Fruit fly (Drosophila melanogaster) whole organism, embryonic: ENCODE data around the gene Mtch.
A peak's percentile ranks its signal among the peaks of the same experiment; 100 is the strongest.

Experiments used
- BtbVII ChIP-seq: fragments of 200-800 bp; sonication (Bioruptor generic); optimal IDR thresholded peaks from 3 replicates; lab custom pipeline; 2017; ENCODE audit warnings: missing biosample characterization, mild to moderate bottlenecking, missing genetic modification characterization
- CG11456 ChIP-seq: fragments of 200-800 bp; sonication (Bioruptor generic); IDR thresholded peaks from 3 replicates; pipeline ENCODE4 v1.3.6; 2022; ENCODE audit warnings: missing biosample characterization, missing genetic modification characterization
- CG11504 ChIP-seq: fragments of 200-800 bp; sonication (Bioruptor generic); optimal IDR thresholded peaks from 3 replicates; lab custom pipeline; 2019; ENCODE audit warnings: missing biosample characterization, mild to moderate bottlenecking, missing genetic modification characterization, moderate library complexity
- CG11696 ChIP-seq: fragments of 200-800 bp; sonication (Bioruptor generic); IDR thresholded peaks from 2 replicates; pipeline ENCODE4 v1.3.6; 2022; ENCODE audit warnings: missing biosample characterization, missing genetic modification characterization
- CG13894 ChIP-seq: fragments of 200-800 bp; sonication (Bioruptor generic); optimal IDR thresholded peaks from 3 replicates; lab custom pipeline; 2018; ENCODE audit warnings: missing biosample characterization, mild to moderate bottlenecking, missing genetic modification characterization, moderate library complexity
- CG15269 ChIP-seq: fragments of 200-800 bp; sonication (Bioruptor generic); optimal IDR thresholded peaks from 2 replicates; lab custom pipeline; 2018; ENCODE audit warnings: missing biosample characterization, mild to moderate bottlenecking, missing genetic modification characterization, moderate library complexity
- CG15514 ChIP-seq: fragments of 200-800 bp; sonication (Bioruptor generic); optimal IDR thresholded peaks from 3 replicates; lab custom pipeline; 2017; ENCODE audit warnings: missing biosample characterization, missing genetic modification characterization, mild to moderate bottlenecking, moderate library complexity, missing genetic modification reagents
- CG16779 ChIP-seq: fragments of 200-800 bp; sonication (Bioruptor generic); IDR thresholded peaks from 2 replicates; pipeline ENCODE4 v1.3.6; 2022; ENCODE audit warnings: missing biosample characterization, missing genetic modification characterization
- CG16813 ChIP-seq: fragments of 200-800 bp; sonication (Bioruptor generic); IDR thresholded peaks from 3 replicates; pipeline ENCODE4 v1.3.6; 2022; ENCODE audit warnings: missing biosample characterization, missing genetic modification characterization; ENCODE audit not compliant: partially characterized antibody
- CG18476 ChIP-seq: fragments of 200-800 bp; sonication (Bioruptor generic); optimal IDR thresholded peaks from 2 replicates; lab custom pipeline; 2016; ENCODE audit warnings: missing biosample characterization, mild to moderate bottlenecking, missing genetic modification characterization
- CG2199 ChIP-seq: fragments of 200-800 bp; sonication (Bioruptor generic); IDR thresholded peaks from 3 replicates; pipeline ENCODE4 v1.3.6; 2022; ENCODE audit warnings: missing biosample characterization, missing genetic modification characterization
- CG2875 ChIP-seq: fragments of 200-800 bp; sonication (Bioruptor generic); optimal IDR thresholded peaks from 2 replicates; lab custom pipeline; 2017; ENCODE audit warnings: missing biosample characterization, mild to moderate bottlenecking, missing genetic modification characterization, missing genetic modification reagents
- CG30431 ChIP-seq: fragments of 200-800 bp; sonication (Bioruptor generic); optimal IDR thresholded peaks from 2 replicates; lab custom pipeline; 2017; ENCODE audit warnings: missing biosample characterization, missing genetic modification characterization
- CG31441 ChIP-seq: fragments of 200-800 bp; sonication (Bioruptor generic); IDR thresholded peaks from 2 replicates; pipeline ENCODE4 v1.3.6; 2022; ENCODE audit warnings: missing biosample characterization, missing genetic modification characterization
- CG5180 ChIP-seq: fragments of 200-800 bp; sonication (Bioruptor generic); optimal IDR thresholded peaks from 3 replicates; lab custom pipeline; 2017; ENCODE audit warnings: missing biosample characterization, missing genetic modification characterization, mild to moderate bottlenecking, moderate library complexity, missing genetic modification reagents
- CG5953 ChIP-seq: fragments of 200-800 bp; sonication (Bioruptor generic); IDR thresholded peaks from 2 replicates; pipeline ENCODE4 v1.3.6; 2022; ENCODE audit warnings: missing biosample characterization, missing genetic modification characterization
- CG7372 ChIP-seq: fragments of 200-800 bp; sonication (Bioruptor generic); IDR thresholded peaks from 2 replicates; pipeline ENCODE4 v1.3.6; 2022; ENCODE audit warnings: missing biosample characterization, missing genetic modification characterization
- Chrac-16 ChIP-seq: fragments of 200-800 bp; sonication (Bioruptor generic); optimal IDR thresholded peaks from 3 replicates; lab custom pipeline; 2016; ENCODE audit warnings: missing biosample characterization, missing genetic modification characterization
- CrebB ChIP-seq: fragments of 200-800 bp; sonication (Bioruptor generic); optimal IDR thresholded peaks from 3 replicates; lab custom pipeline; 2018; ENCODE audit warnings: missing biosample characterization, mild to moderate bottlenecking, missing genetic modification characterization
- Doc2 ChIP-seq: fragments of 200-800 bp; sonication (Bioruptor generic); IDR thresholded peaks from 2 replicates; pipeline ENCODE4 v1.3.6; 2022; ENCODE audit warnings: missing biosample characterization, missing genetic modification characterization
- Fer2 ChIP-seq: fragments of 200-800 bp; sonication (Bioruptor generic); optimal IDR thresholded peaks from 2 replicates; lab custom pipeline; 2018; ENCODE audit warnings: missing biosample characterization, mild to moderate bottlenecking, missing genetic modification characterization, moderate library complexity
- HmgZ ChIP-seq: fragments of 200-800 bp; sonication (Bioruptor generic); optimal IDR thresholded peaks from 2 replicates; lab custom pipeline; 2018; ENCODE audit warnings: missing biosample characterization, mild to moderate bottlenecking, missing genetic modification characterization
- MESR4 ChIP-seq: fragments of 200-800 bp; sonication (Bioruptor generic); optimal IDR thresholded peaks from 2 replicates; lab custom pipeline; 2018; ENCODE audit warnings: missing biosample characterization, mild to moderate bottlenecking, missing genetic modification characterization, moderate library complexity
- Pdp1 ChIP-seq, 2 experiments: fragments of 200-800 bp; sonication (Bioruptor generic); optimal IDR thresholded peaks; 3 replicates each; lab custom pipeline; 2016; ENCODE audit warnings: missing biosample characterization in 2 of 2, missing genetic modification characterization in 2 of 2, mild to moderate bottlenecking in 1 of 2, moderate library complexity in 1 of 2
- Sox102F ChIP-seq: fragments of 200-800 bp; sonication (Bioruptor generic); optimal IDR thresholded peaks from 2 replicates; lab custom pipeline; 2018; ENCODE audit warnings: missing biosample characterization, mild to moderate bottlenecking, missing genetic modification characterization, moderate library complexity
- bowl ChIP-seq: fragments of 200-800 bp; sonication (Bioruptor generic); IDR thresholded peaks from 2 replicates; pipeline ENCODE4 v1.3.6; 2022; ENCODE audit warnings: missing biosample characterization, missing genetic modification characterization
- btn ChIP-seq: fragments of 200-800 bp; sonication (Bioruptor generic); optimal IDR thresholded peaks from 2 replicates; lab custom pipeline; 2016; ENCODE audit warnings: missing biosample characterization, missing genetic modification characterization
- cad ChIP-seq: fragments of >200 bp; optimal IDR thresholded peaks from 2 replicates; lab custom pipeline; 2017; ENCODE audit warnings: missing biosample characterization, missing genetic modification characterization
- crc ChIP-seq: fragments of 200-800 bp; sonication (Bioruptor generic); optimal IDR thresholded peaks from 2 replicates; lab custom pipeline; 2016; ENCODE audit warnings: missing biosample characterization, missing genetic modification characterization
- dysf ChIP-seq: fragments of 200-800 bp; sonication (Bioruptor generic); IDR thresholded peaks from 3 replicates; pipeline ENCODE4 v1.3.6; 2022; ENCODE audit warnings: missing biosample characterization, missing genetic modification characterization
- ewg ChIP-seq: fragments of 200-800 bp; sonication (Bioruptor generic); optimal IDR thresholded peaks from 3 replicates; lab custom pipeline; 2017; ENCODE audit warnings: mild to moderate bottlenecking, missing biosample characterization, missing genetic modification reagents, missing genetic modification characterization
- fd3F ChIP-seq: fragments of 200-800 bp; sonication (Bioruptor generic); optimal IDR thresholded peaks from 2 replicates; lab custom pipeline; 2018; ENCODE audit warnings: missing biosample characterization, mild to moderate bottlenecking, missing genetic modification characterization, moderate library complexity
- fru ChIP-seq: fragments of >200 bp; optimal IDR thresholded peaks from 2 replicates; lab custom pipeline; 2017
- kni ChIP-seq: fragments of 200-800 bp; sonication (Bioruptor generic); optimal IDR thresholded peaks from 3 replicates; lab custom pipeline; 2017; ENCODE audit warnings: mild to moderate bottlenecking, missing biosample characterization, missing genetic modification reagents, missing genetic modification characterization
- lilli ChIP-seq: fragments of 200-800 bp; sonication (Bioruptor generic); optimal IDR thresholded peaks from 3 replicates; lab custom pipeline; 2016; ENCODE audit warnings: missing biosample characterization, missing genetic modification characterization
- lov ChIP-seq, 2 experiments: fragments of 200-800 bp in 1 of 2; fragments of >200 bp in 1 of 2; sonication (Bioruptor generic) in 1 of 2; IDR thresholded peaks in 1 of 2; optimal IDR thresholded peaks in 1 of 2; 2 replicates in 1 of 2; 3 replicates in 1 of 2; pipeline versions ENCODE4 v1.3.6 to Lab custom; 2017 to 2022; ENCODE audit warnings: missing biosample characterization in 1 of 2, missing genetic modification characterization in 1 of 2
- maf-S ChIP-seq: fragments of 200-800 bp; sonication (Bioruptor generic); optimal IDR thresholded peaks from 2 replicates; lab custom pipeline; 2016; ENCODE audit warnings: missing biosample characterization, missing genetic modification characterization
- odd ChIP-seq: fragments of 200-800 bp; sonication (Bioruptor generic); optimal IDR thresholded peaks from 2 replicates; lab custom pipeline; 2017; ENCODE audit warnings: missing biosample characterization, mild to moderate bottlenecking, missing genetic modification characterization
- pita ChIP-seq: fragments of 200-800 bp; sonication (Bioruptor generic); optimal IDR thresholded peaks from 2 replicates; lab custom pipeline; 2017; ENCODE audit warnings: missing biosample characterization, mild to moderate bottlenecking, missing genetic modification characterization
- pum ChIP-seq: fragments of 200-800 bp; sonication (Bioruptor generic); optimal IDR thresholded peaks from 2 replicates; lab custom pipeline; 2016; ENCODE audit warnings: missing biosample characterization, missing genetic modification characterization
- pzg ChIP-seq: fragments of 200-800 bp; sonication (Bioruptor generic); optimal IDR thresholded peaks from 3 replicates; lab custom pipeline; 2018; ENCODE audit warnings: missing biosample characterization, mild to moderate bottlenecking, missing genetic modification characterization, moderate library complexity
- ro ChIP-seq: fragments of 200-800 bp; sonication (Bioruptor generic); IDR thresholded peaks from 2 replicates; pipeline ENCODE4 v1.3.6; 2022; ENCODE audit warnings: missing biosample characterization, missing genetic modification characterization
- sens ChIP-seq: fragments of 200-800 bp; sonication (Bioruptor generic); peaks from one replicate; lab custom pipeline; 2016; ENCODE audit warnings: missing biosample characterization, missing genetic modification characterization
- so ChIP-seq: fragments of 200-800 bp; sonication (Bioruptor generic); IDR thresholded peaks from 3 replicates; pipeline ENCODE4 v1.3.6; 2022; ENCODE audit warnings: missing biosample characterization, missing genetic modification characterization
- stwl ChIP-seq: fragments of 200-800 bp; sonication (Bioruptor generic); optimal IDR thresholded peaks from 3 replicates; lab custom pipeline; 2018; ENCODE audit warnings: missing biosample characterization, mild to moderate bottlenecking, missing genetic modification characterization, moderate library complexity
- tll ChIP-seq, 2 experiments: fragments of 200-800 bp in 1 of 2; fragments of >200 bp in 1 of 2; sonication (Bioruptor generic) in 1 of 2; optimal IDR thresholded peaks; 2 replicates each; lab custom pipeline; 2017 to 2019; ENCODE audit warnings: missing biosample characterization in 2 of 2, missing genetic modification characterization in 2 of 2, mild to moderate bottlenecking in 1 of 2, moderate library complexity in 1 of 2
- trh ChIP-seq: fragments of 200-800 bp; sonication (Bioruptor generic); optimal IDR thresholded peaks from 2 replicates; lab custom pipeline; 2016; ENCODE audit warnings: missing biosample characterization, missing genetic modification characterization
- twi ChIP-seq: fragments of 200-800 bp; optimal IDR thresholded peaks from 2 replicates; lab custom pipeline; 2019; ENCODE audit warnings: missing biosample characterization, mild to moderate bottlenecking, missing genetic modification characterization, moderate library complexity
- unpg ChIP-seq: fragments of 200-800 bp; sonication (Bioruptor generic); optimal IDR thresholded peaks from 3 replicates; lab custom pipeline; 2018; ENCODE audit warnings: missing biosample characterization, mild to moderate bottlenecking, missing genetic modification characterization, moderate library complexity
- vnd ChIP-seq: fragments of 200-800 bp; sonication (Bioruptor generic); IDR thresholded peaks from 3 replicates; pipeline ENCODE4 v1.3.6; 2022; ENCODE audit warnings: missing biosample characterization, missing genetic modification characterization; ENCODE audit not compliant: partially characterized antibody

Mtch gene

dm6 chr3L:157674-158179 lies 26.7 kb upstream of the Mtch start:
- no peak for TF ChIP-seq bowl
- TF ChIP-seq CG16779 (GFP tag; lab: Robert Waterston, UW): no peak
- TF ChIP-seq so: 0 out of 3 replicates have a peak, but pooled peaks have one; percentile 23
- peak; percentile 64 for TF ChIP-seq cad
- no peak for TF ChIP-seq CG11456
- no peak for TF ChIP-seq dysf
- TF ChIP-seq sens (GFP tag; lab: Kevin White, UChicago): no peak
- TF ChIP-seq Fer2 (tag; lab: Kevin White, UChicago): no peak
- no peak for TF ChIP-seq fd3F
- TF ChIP-seq Sox102F (GFP tag; lab: Kevin White, UChicago): no peak
- TF ChIP-seq MESR4 (GFP tag; lab: Kevin White, UChicago): no peak
- TF ChIP-seq crc: no peak
- TF ChIP-seq pita (GFP tag; lab: Kevin White, UChicago): no peak
- TF ChIP-seq pzg (GFP tag; lab: Kevin White, UChicago): no peak
- no peak for TF ChIP-seq CG11696
- TF ChIP-seq trh: no peak
- TF ChIP-seq CG2875 (GFP tag; lab: Kevin White, UChicago): no peak
- no peak for TF ChIP-seq stwl (tag; lab: Kevin White, UChicago)
- no peak for TF ChIP-seq CG15514 (GFP tag; lab: Kevin White, UChicago)
- TF ChIP-seq CG2199: 0 out of 3 replicates have a peak, but pooled peaks have one; percentile 12
- TF ChIP-seq unpg (GFP tag; lab: Kevin White, UChicago): no peak
- TF ChIP-seq CrebB: no peak
- no peak for TF ChIP-seq odd (GFP tag; lab: Kevin White, UChicago)
- TF ChIP-seq CG5180 (GFP tag; lab: Kevin White, UChicago): no peak
- no peak for TF ChIP-seq lov (optimal IDR thresholded peaks at IDR 0.05; lab: Kevin White, UChicago)
- TF ChIP-seq lov (GFP tag; IDR thresholded peaks at IDR 0.05; lab: Robert Waterston, UW): no peak
- TF ChIP-seq twi (tag; lab: Kevin White, UChicago): peak; percentile 97
- no peak for TF ChIP-seq Chrac-16 (GFP tag; lab: Kevin White, UChicago)
- no peak for TF ChIP-seq BtbVII
- TF ChIP-seq ro: no peak
- no peak for TF ChIP-seq Doc2 (GFP tag; lab: Robert Waterston, UW)
- peak in 1 of 2 experiments; percentile 1 for TF ChIP-seq Pdp1 (GFP tag; optimal IDR thresholded peaks at IDR 0.05; lab: Kevin White, UChicago)
- TF ChIP-seq CG7372 (GFP tag; lab: Robert Waterston, UW): no peak
- TF ChIP-seq CG15269 (tag; lab: Kevin White, UChicago): no peak
- TF ChIP-seq ewg (GFP tag; lab: Kevin White, UChicago): no peak
- no peak for TF ChIP-seq kni
- TF ChIP-seq btn: no peak
- TF ChIP-seq tll (GFP tag; optimal IDR thresholded peaks at IDR 0.05; lab: Kevin White, UChicago): peak in 1 of 2 experiments; percentile 9
- no peak for TF ChIP-seq CG16813
- no peak for TF ChIP-seq maf-S (GFP tag; lab: Kevin White, UChicago)
- TF ChIP-seq CG11504 (tag; lab: Kevin White, UChicago): no peak
- TF ChIP-seq pum (GFP tag; lab: Kevin White, UChicago): no peak
- no peak for TF ChIP-seq lilli
- no peak for TF ChIP-seq CG31441 (GFP tag; lab: Robert Waterston, UW)
- TF ChIP-seq CG5953 (GFP tag; lab: Robert Waterston, UW): no peak
- peak; percentile 5 for TF ChIP-seq CG13894 (tag; lab: Kevin White, UChicago)
- TF ChIP-seq CG18476 (GFP tag; lab: Kevin White, UChicago): no peak
- TF ChIP-seq HmgZ (tag; lab: Kevin White, UChicago): no peak
- no peak for TF ChIP-seq fru (lab: Kevin White, UChicago)
- no peak for TF ChIP-seq CG30431 (GFP tag; lab: Kevin White, UChicago)
- TF ChIP-seq vnd: no peak
